Worm (Caenorhabditis elegans): Measurements from ENCODE around the gene Y53C12B.1.

Gene Y53C12B.1

ce11 chrII:9695942-9696341 lies 49.9 kb downstream of the Y53C12B.1 start:
- TF ChIP-seq R02D3.7 (tag; optimal IDR thresholded peaks at IDR 0.05) (no peak), elt-1 (tag; optimal IDR thresholded peaks at IDR 0.05) (peak; percentile 86), mml-1 (tag; optimal IDR thresholded peaks at IDR 0.05) (no peak), egl-27 (tag; optimal IDR thresholded peaks at IDR 0.05) (no peak), ztf-11 (tag; optimal IDR thresholded peaks at IDR 0.05) (no peak), nhr-76 (tag; optimal IDR thresholded peaks at IDR 0.05) (no peak), ZK546.5 (tag; optimal IDR thresholded peaks at IDR 0.05) (no peak), fkh-10 (GFP tag; optimal IDR thresholded peaks at IDR 0.05) (peak; percentile 27), fos-1 (tag; optimal IDR thresholded peaks at IDR 0.05) (no peak), snpc-4 (tag; optimal IDR thresholded peaks at IDR 0.05) (no peak), elt-2 (tag; optimal IDR thresholded peaks at IDR 0.05) (no peak)

Data from whole organism, L3 larva.